Worm (Caenorhabditis elegans) whole organism, late embryonic: ENCODE results near the gene flp-21.

Experiments used
- C08G9.2 ChIP-seq: sonication (generic microtip); optimal IDR thresholded peaks from 2 replicates; lab custom pipeline; 2016; ENCODE audit warnings: mild to moderate bottlenecking, missing genetic modification characterization, moderate library complexity, missing compliant biosample characterization
- K02D7.2 ChIP-seq: sonication (generic microtip); optimal IDR thresholded peaks from 2 replicates; lab custom pipeline; 2017; ENCODE audit warnings: mild to moderate bottlenecking, missing genetic modification characterization, missing compliant biosample characterization
- Y22D7AL.16 ChIP-seq: sonication (generic microtip); optimal IDR thresholded peaks from 2 replicates; lab custom pipeline; 2016; ENCODE audit warnings: missing genetic modification characterization, missing compliant biosample characterization
- ahr-1 ChIP-seq: sonication (generic microtip); optimal IDR thresholded peaks from 2 replicates; lab custom pipeline; 2016; ENCODE audit warnings: missing genetic modification characterization, missing compliant biosample characterization
- ama-1 ChIP-seq: fragments of 150-350 bp; optimal IDR thresholded peaks from 2 replicates; lab custom pipeline; 2014
- ceh-18 ChIP-seq: sonication (generic microtip); optimal IDR thresholded peaks from 2 replicates; lab custom pipeline; 2016; ENCODE audit warnings: missing genetic modification characterization, missing compliant biosample characterization
- ceh-19 ChIP-seq: fragments of 200-800 bp; sonication (Bioruptor generic); optimal IDR thresholded peaks from 2 replicates; lab custom pipeline; 2018; ENCODE audit warnings: mild to moderate bottlenecking, missing genetic modification characterization, missing compliant biosample characterization
- ceh-24 ChIP-seq: sonication (generic microtip); optimal IDR thresholded peaks from 2 replicates; lab custom pipeline; 2016; ENCODE audit warnings: mild to moderate bottlenecking, missing genetic modification characterization, missing compliant biosample characterization
- ceh-30 ChIP-seq: fragments of 150-350 bp; optimal IDR thresholded peaks from 2 replicates; lab custom pipeline; 2014; ENCODE audit warnings: missing biosample characterization, missing genetic modification characterization
- ceh-34 ChIP-seq: sonication (generic microtip); optimal IDR thresholded peaks from 2 replicates; lab custom pipeline; 2016; ENCODE audit warnings: mild to moderate bottlenecking, missing genetic modification characterization, missing compliant biosample characterization
- ceh-45 ChIP-seq: fragments of 200-800 bp; sonication (Bioruptor generic); IDR thresholded peaks from 2 replicates; pipeline ENCODE4 v1.3.6; 2022; ENCODE audit warnings: missing genetic modification reagents, missing genetic modification characterization, missing compliant biosample characterization
- ceh-6 ChIP-seq: fragments of 200-800 bp; sonication (Bioruptor generic); optimal IDR thresholded peaks from 2 replicates; lab custom pipeline; 2018; ENCODE audit warnings: mild to moderate bottlenecking, missing genetic modification characterization, missing compliant biosample characterization
- ceh-9 ChIP-seq: sonication (generic microtip); optimal IDR thresholded peaks from 2 replicates; lab custom pipeline; 2016; ENCODE audit warnings: mild to moderate bottlenecking, missing genetic modification characterization, inconsistent platforms, missing compliant biosample characterization
- che-1 ChIP-seq: sonication (generic microtip); optimal IDR thresholded peaks from 2 replicates; lab custom pipeline; 2016; ENCODE audit warnings: mild to moderate bottlenecking, missing genetic modification characterization, missing compliant biosample characterization
- elt-2 ChIP-seq: sonication (generic microtip); optimal IDR thresholded peaks from 2 replicates; lab custom pipeline; 2016; ENCODE audit warnings: missing genetic modification reagents, missing genetic modification characterization, missing compliant biosample characterization
- elt-4 ChIP-seq: sonication (generic microtip); optimal IDR thresholded peaks from 2 replicates; lab custom pipeline; 2016; ENCODE audit warnings: missing genetic modification characterization, missing compliant biosample characterization
- ets-4 ChIP-seq: sonication (generic microtip); optimal IDR thresholded peaks from 2 replicates; lab custom pipeline; 2016; ENCODE audit warnings: missing genetic modification characterization, missing compliant biosample characterization
- gmeb-2 ChIP-seq: sonication (generic microtip); optimal IDR thresholded peaks from 2 replicates; lab custom pipeline; 2016; ENCODE audit warnings: missing genetic modification characterization, inconsistent platforms, missing compliant biosample characterization
- hlh-30 ChIP-seq: sonication (generic microtip); optimal IDR thresholded peaks from 2 replicates; lab custom pipeline; 2017; ENCODE audit warnings: antibody characterized with exemption, missing genetic modification characterization, missing compliant biosample characterization; ENCODE audit not compliant: insufficient read depth
- hlh-6 ChIP-seq: sonication (generic microtip); optimal IDR thresholded peaks from 2 replicates; lab custom pipeline; 2016; ENCODE audit warnings: missing genotype, missing genetic modification characterization, missing compliant biosample characterization
- hlh-8 ChIP-seq: sonication (generic microtip); optimal IDR thresholded peaks from 2 replicates; lab custom pipeline; 2016; ENCODE audit warnings: missing genotype, missing genetic modification characterization, missing compliant biosample characterization
- lim-6 ChIP-seq: sonication (generic microtip); optimal IDR thresholded peaks from 2 replicates; lab custom pipeline; 2016; ENCODE audit warnings: missing genetic modification characterization, missing compliant biosample characterization
- lin-11 ChIP-seq: fragments of 200-800 bp; sonication (Bioruptor generic); optimal IDR thresholded peaks from 2 replicates; lab custom pipeline; 2018; ENCODE audit warnings: mild to moderate bottlenecking, missing genetic modification characterization, missing compliant biosample characterization
- nfya-1 ChIP-seq: sonication (generic microtip); optimal IDR thresholded peaks from 2 replicates; lab custom pipeline; 2017; ENCODE audit warnings: missing genetic modification characterization, mild to moderate bottlenecking, missing compliant biosample characterization, antibody characterized with exemption, moderate library complexity
- nhr-11 ChIP-seq: fragments of 150-350 bp; optimal IDR thresholded peaks from 2 replicates; lab custom pipeline; 2014; ENCODE audit warnings: missing biosample characterization, missing genetic modification characterization
- nhr-232 ChIP-seq: sonication (generic microtip); optimal IDR thresholded peaks from 2 replicates; lab custom pipeline; 2016; ENCODE audit warnings: missing genetic modification characterization, missing compliant biosample characterization
- pag-3 ChIP-seq: sonication (generic microtip); optimal IDR thresholded peaks from 2 replicates; lab custom pipeline; 2016; ENCODE audit warnings: missing compliant biosample characterization, missing genetic modification characterization, borderline replicate concordance
- pat-9 ChIP-seq: fragments of 200-800 bp; sonication (Bioruptor generic); optimal IDR thresholded peaks from 2 replicates; lab custom pipeline; 2018; ENCODE audit warnings: mild to moderate bottlenecking, missing genetic modification characterization, moderate library complexity, missing compliant biosample characterization
- pha-2 ChIP-seq: sonication (generic microtip); optimal IDR thresholded peaks from 2 replicates; lab custom pipeline; 2017; ENCODE audit warnings: mild to moderate bottlenecking, missing genetic modification characterization, missing compliant biosample characterization
- pros-1 ChIP-seq: fragments of 150-350 bp; optimal IDR thresholded peaks from 2 replicates; lab custom pipeline; 2014; ENCODE audit warnings: missing biosample characterization, missing genetic modification reagents, missing genetic modification characterization
- ref-2 ChIP-seq: sonication (generic microtip); optimal IDR thresholded peaks from 2 replicates; lab custom pipeline; 2016; ENCODE audit warnings: missing genetic modification characterization, missing compliant biosample characterization
- sdc-2 ChIP-seq: sonication (generic microtip); optimal IDR thresholded peaks from 2 replicates; lab custom pipeline; 2016; ENCODE audit warnings: missing genotype, missing genetic modification characterization, missing compliant biosample characterization
- sox-2 ChIP-seq: fragments of 200-800 bp; sonication (Bioruptor generic); IDR thresholded peaks from 2 replicates; pipeline ENCODE4 v1.3.6; 2022; ENCODE audit warnings: missing genetic modification reagents, missing genetic modification characterization, missing compliant biosample characterization
- sox-4 ChIP-seq: sonication (generic microtip); optimal IDR thresholded peaks from 2 replicates; lab custom pipeline; 2017; ENCODE audit warnings: mild to moderate bottlenecking, missing genetic modification characterization, inconsistent platforms, missing compliant biosample characterization
- syd-9 ChIP-seq: sonication (generic microtip); optimal IDR thresholded peaks from 2 replicates; lab custom pipeline; 2016; ENCODE audit warnings: mild to moderate bottlenecking, missing genetic modification characterization, moderate library complexity, missing compliant biosample characterization
- tbx-2 ChIP-seq: sonication (generic microtip); optimal IDR thresholded peaks from 2 replicates; lab custom pipeline; 2016; ENCODE audit warnings: missing genetic modification characterization, missing compliant biosample characterization
- tbx-7 ChIP-seq: sonication (generic microtip); optimal IDR thresholded peaks from 2 replicates; lab custom pipeline; 2016; ENCODE audit warnings: missing genotype, missing genetic modification characterization, missing compliant biosample characterization
- unc-42 ChIP-seq: sonication (generic microtip); optimal IDR thresholded peaks from 2 replicates; lab custom pipeline; 2016; ENCODE audit warnings: missing genotype, missing genetic modification characterization, missing compliant biosample characterization
- unc-86 ChIP-seq: sonication (generic microtip); optimal IDR thresholded peaks from 2 replicates; lab custom pipeline; 2016; ENCODE audit warnings: missing genetic modification characterization, missing compliant biosample characterization
- zip-5 ChIP-seq: sonication (generic microtip); optimal IDR thresholded peaks from 2 replicates; lab custom pipeline; 2016; ENCODE audit warnings: missing genetic modification characterization, missing compliant biosample characterization
- ztf-16 ChIP-seq: sonication (generic microtip); optimal IDR thresholded peaks from 2 replicates; lab custom pipeline; 2017; ENCODE audit warnings: missing genetic modification characterization, missing compliant biosample characterization

flp-21 gene

DNA sequence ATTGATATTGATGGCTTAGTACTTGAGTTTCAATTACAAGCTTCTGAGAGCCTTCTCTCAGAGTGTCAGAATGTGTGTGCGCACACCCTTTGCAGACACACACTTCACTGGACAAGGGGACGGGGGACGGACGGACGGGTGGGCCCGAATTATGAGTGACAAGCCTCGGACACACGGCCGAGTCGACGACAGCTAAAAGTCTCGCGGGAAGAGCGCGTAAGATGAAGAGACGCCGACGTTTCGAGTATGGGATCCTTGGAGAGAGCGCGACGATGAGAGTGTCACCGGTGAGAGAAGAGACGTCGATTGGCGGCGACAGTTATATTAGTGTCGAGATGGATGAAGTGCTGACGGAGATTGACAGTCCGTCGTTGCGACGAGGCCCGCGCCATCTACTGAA is 47.3 kb upstream of the flp-21 start (continued):
- TF ChIP-seq C08G9.2 (peak; percentile 42), hlh-8 (no peak), sox-4 (tag; lab: Kevin White, UChicago) (no peak), pha-2 (peak; percentile 29), ceh-34 (peak; percentile 17), pros-1 (tag; lab: Kevin White, UChicago) (no peak), nfya-1 (tag; lab: Kevin White, UChicago) (peak; percentile 17), unc-42 (tag; lab: Kevin White, UChicago) (no peak), sox-2 (GFP tag; lab: Robert Waterston, UW) (no peak), hlh-6 (tag; lab: Kevin White, UChicago) (no peak), gmeb-2 (tag; lab: Kevin White, UChicago) (peak; percentile 25), lim-6 (tag; lab: Kevin White, UChicago) (no peak), ama-1 (lab: Kevin White, UChicago) (no peak), elt-2 (no peak), K02D7.2 (no peak), ref-2 (peak; percentile 39), ceh-19 (no peak), hlh-30 (tag; lab: Kevin White, UChicago) (no peak), ets-4 (tag; lab: Kevin White, UChicago) (no peak)

DNA sequence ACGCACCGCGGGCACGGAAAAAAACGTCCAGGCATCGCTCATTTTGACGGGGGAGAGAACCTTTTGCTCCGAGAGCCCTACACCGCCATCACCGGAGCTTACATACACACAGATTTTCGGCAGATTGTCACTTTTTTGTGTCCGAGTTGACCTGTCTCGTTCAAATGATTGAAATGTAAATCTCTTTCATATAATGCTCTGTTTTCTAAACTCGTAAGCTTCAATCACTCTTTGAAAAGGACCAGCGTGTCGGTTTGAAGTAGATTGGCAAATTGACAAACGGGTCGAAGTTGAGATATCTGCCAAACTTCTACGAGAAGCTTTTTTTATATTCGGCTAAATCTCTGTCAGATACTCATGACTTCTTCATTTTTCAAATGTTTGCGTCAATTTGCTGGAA is 46.0 kb upstream of the flp-21 start:
- no peak for TF ChIP-seq ceh-34
- no peak for TF ChIP-seq hlh-30 (tag; lab: Kevin White, UChicago)
- no peak for TF ChIP-seq che-1 (tag; lab: Kevin White, UChicago)
- TF ChIP-seq ceh-45 (GFP tag; lab: Robert Waterston, UW), result no peak
- no peak for TF ChIP-seq gmeb-2 (tag; lab: Kevin White, UChicago)
- TF ChIP-seq tbx-7 (tag; lab: Kevin White, UChicago), result no peak
- no peak for TF ChIP-seq sox-4 (tag; lab: Kevin White, UChicago)
- no peak for TF ChIP-seq Y22D7AL.16 (tag; lab: Kevin White, UChicago)
- no peak for TF ChIP-seq nhr-11 (tag; lab: Kevin White, UChicago)
- no peak for TF ChIP-seq ahr-1 (tag; lab: Kevin White, UChicago)
- no peak for TF ChIP-seq pat-9 (tag; lab: Kevin White, UChicago)
- no peak for TF ChIP-seq ceh-19
- TF ChIP-seq, all 69 proteins: peak for 0

DNA sequence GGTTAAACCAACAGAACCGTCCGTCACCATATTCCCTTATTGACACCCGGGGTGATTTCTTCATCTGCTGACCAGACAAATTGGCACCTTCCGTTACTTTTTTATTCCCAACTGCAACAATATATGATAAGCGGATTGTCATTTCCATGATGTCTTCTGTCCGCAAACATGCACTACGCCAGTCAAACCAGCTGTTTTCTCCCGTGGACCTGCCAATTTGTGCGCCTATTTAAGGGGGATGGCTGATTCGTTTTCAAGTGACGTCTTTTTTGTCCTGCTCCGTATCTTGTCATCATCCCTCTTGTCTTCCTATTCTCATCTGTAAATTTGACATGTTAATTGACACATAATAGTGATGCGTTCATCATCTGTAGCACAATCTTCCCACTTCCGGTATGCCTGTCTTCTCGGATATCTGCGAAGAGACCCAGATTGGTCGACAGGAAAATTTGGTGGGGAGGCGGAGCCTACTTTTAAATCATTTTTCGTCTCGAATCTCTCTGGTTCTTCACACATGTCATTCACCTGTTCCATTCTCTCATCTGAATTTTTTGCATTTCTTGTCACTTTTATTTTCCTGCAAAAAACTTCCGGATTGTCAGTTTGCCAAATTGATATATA is 45.1 kb upstream of the flp-21 start:
- no peak for TF ChIP-seq ceh-6 (GFP tag; lab: Kevin White, UChicago)
- TF ChIP-seq pha-2, result no peak
- no peak for TF ChIP-seq ceh-18 (tag; lab: Kevin White, UChicago)
- no peak for TF ChIP-seq hlh-6 (tag; lab: Kevin White, UChicago)
- no peak for TF ChIP-seq ztf-16
- no peak for TF ChIP-seq tbx-2 (tag; lab: Kevin White, UChicago)
- TF ChIP-seq ceh-9 (tag; lab: Kevin White, UChicago), result no peak
- no peak for TF ChIP-seq lin-11 (tag; lab: Kevin White, UChicago)
- no peak for TF ChIP-seq pag-3 (tag; lab: Kevin White, UChicago)
- no peak for TF ChIP-seq nfya-1 (tag; lab: Kevin White, UChicago)
- no peak for TF ChIP-seq ets-4 (tag; lab: Kevin White, UChicago)
- TF ChIP-seq syd-9 (tag; lab: Kevin White, UChicago), result no peak
- no peak for TF ChIP-seq elt-4 (tag; lab: Kevin White, UChicago)
- no peak for TF ChIP-seq sdc-2 (tag; lab: Kevin White, UChicago)
- no peak for TF ChIP-seq ceh-30 (tag; lab: Kevin White, UChicago)
- no peak for TF ChIP-seq unc-86 (tag; lab: Kevin White, UChicago)
- no peak for TF ChIP-seq nhr-232
- no peak for TF ChIP-seq zip-5 (tag; lab: Kevin White, UChicago)
- TF ChIP-seq hlh-8, result no peak
- TF ChIP-seq ceh-24 (tag; lab: Kevin White, UChicago), result no peak
